Fruit fly (Drosophila melanogaster): ENCODE results near the gene CG15880.

CG15880 gene

dm6 chr2L:817850-818249, at the start of gene CG15880:
CG15880 (minus strand) TSS chr2L:817950.
- no peak for TF ChIP-seq CG8478 (optimal IDR thresholded peaks at IDR 0.05)
- TF ChIP-seq CTCF (optimal IDR thresholded peaks at IDR 0.05): no peak

- TF ChIP-seq CG8478 (optimal IDR thresholded peaks at IDR 0.05) (no peak), CTCF (optimal IDR thresholded peaks at IDR 0.05) (no peak)
Observed at dm6 chr2L:866950-867744, 49.4 kb upstream of the CG15880 start.

- TF ChIP-seq CTCF (optimal IDR thresholded peaks at IDR 0.05) (no peak), CG8478 (optimal IDR thresholded peaks at IDR 0.05) (no peak)
Observed at dm6 chr2L:865851-866250, 48.1 kb upstream of the CG15880 start.

- TF ChIP-seq CG8478 (optimal IDR thresholded peaks at IDR 0.05): no peak
- no peak for TF ChIP-seq CTCF (optimal IDR thresholded peaks at IDR 0.05)
Observed at dm6 chr2L:859897-860296, 42.1 kb upstream of the CG15880 start, which contains the start of gene CG13950. CG13950 (plus strand) TSS chr2L:860197.

DNA sequence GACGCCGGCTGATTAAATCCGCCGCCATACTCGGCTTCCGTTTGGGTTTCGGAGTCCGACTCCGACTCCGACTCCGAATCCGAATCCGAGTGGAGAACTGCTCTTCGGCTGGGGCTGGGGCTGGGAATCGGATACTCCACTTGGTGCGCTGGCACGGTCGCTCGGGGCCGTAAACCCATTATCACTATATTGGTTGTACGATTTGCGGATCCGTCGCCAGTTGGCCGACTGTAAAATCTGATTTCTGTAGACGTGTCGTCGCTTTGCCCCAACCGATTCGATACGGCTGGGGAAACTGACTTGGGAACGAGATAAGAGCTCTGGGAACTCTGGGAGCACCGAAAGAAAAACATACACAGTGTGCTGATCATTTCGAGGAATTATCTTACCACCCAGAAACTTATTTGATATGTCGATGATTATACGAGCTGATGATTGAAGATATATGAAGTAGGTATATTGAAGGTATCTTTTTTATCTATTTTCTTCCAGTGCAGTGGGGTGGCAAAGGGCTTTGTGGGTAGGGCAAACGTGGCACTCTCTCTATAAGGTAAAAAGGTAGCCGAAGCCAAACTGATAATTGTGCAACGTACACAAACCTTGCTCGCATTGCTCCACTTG, 40.3 kb upstream of the CG15880 start:
- TF ChIP-seq CTCF (optimal IDR thresholded peaks at IDR 0.05) (no peak), CG8478 (optimal IDR thresholded peaks at IDR 0.05) (no peak)

dm6 chr2L:856690-857488, 39.1 kb upstream of the CG15880 start:
- TF ChIP-seq CTCF (optimal IDR thresholded peaks at IDR 0.05) (peak in 1 of 2 experiments; percentile 1), CG8478 (optimal IDR thresholded peaks at IDR 0.05) (no peak)

DNA sequence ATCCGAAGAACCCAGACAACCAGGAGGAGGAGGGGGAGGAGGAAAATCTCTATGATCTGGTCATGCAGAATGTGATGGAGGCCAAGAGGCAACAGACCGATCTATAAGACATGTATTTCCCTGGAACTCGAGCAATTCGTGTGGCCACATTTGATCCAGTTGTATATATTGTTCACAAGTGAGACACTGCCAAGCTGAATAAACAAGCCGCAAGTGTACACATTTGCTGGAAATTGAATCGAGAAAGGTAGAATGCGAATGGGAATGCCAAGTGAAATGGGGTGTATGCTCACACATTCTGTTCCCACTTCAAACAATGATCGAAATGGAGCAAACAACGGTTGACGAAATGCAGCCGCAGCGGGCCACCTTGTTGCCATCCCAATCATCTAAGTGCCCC, 38.3 kb upstream of the CG15880 start:
- TF ChIP-seq CTCF (optimal IDR thresholded peaks at IDR 0.05) (no peak), CG8478 (optimal IDR thresholded peaks at IDR 0.05) (no peak)

dm6 chr2L:855052-855547, 37.4 kb upstream of the CG15880 start, which contains the start of gene CG13949:
CG13949 (plus strand) TSS chr2L:855337.
- TF ChIP-seq CTCF (optimal IDR thresholded peaks at IDR 0.05): peak; percentile 59 to 78
- no peak for TF ChIP-seq CG8478 (optimal IDR thresholded peaks at IDR 0.05)

dm6 chr2L:852647-853111, 34.9 kb upstream of the CG15880 start, which contains the start of the genes CG4291 and kraken:
CG4291 (minus strand) TSS chr2L:852730.
kraken (plus strand) TSS chr2L:852768.
- no peak for TF ChIP-seq CG8478 (optimal IDR thresholded peaks at IDR 0.05)
- peak in 1 of 2 experiments; percentile 39 for TF ChIP-seq CTCF (optimal IDR thresholded peaks at IDR 0.05)

- no peak for TF ChIP-seq CG8478 (optimal IDR thresholded peaks at IDR 0.05)
- peak; percentile 41 to 49 for TF ChIP-seq CTCF (optimal IDR thresholded peaks at IDR 0.05)
Observed at dm6 chr2L:850727-851257, 33.0 kb upstream of the CG15880 start, which contains the start of gene drongo. drongo (minus strand) TSS chr2L:851071.

dm6 chr2L:849787-850512, 32.2 kb upstream of the CG15880 start:
- TF ChIP-seq CG8478 (optimal IDR thresholded peaks at IDR 0.05) (no peak), CTCF (optimal IDR thresholded peaks at IDR 0.05) (no peak)

DNA sequence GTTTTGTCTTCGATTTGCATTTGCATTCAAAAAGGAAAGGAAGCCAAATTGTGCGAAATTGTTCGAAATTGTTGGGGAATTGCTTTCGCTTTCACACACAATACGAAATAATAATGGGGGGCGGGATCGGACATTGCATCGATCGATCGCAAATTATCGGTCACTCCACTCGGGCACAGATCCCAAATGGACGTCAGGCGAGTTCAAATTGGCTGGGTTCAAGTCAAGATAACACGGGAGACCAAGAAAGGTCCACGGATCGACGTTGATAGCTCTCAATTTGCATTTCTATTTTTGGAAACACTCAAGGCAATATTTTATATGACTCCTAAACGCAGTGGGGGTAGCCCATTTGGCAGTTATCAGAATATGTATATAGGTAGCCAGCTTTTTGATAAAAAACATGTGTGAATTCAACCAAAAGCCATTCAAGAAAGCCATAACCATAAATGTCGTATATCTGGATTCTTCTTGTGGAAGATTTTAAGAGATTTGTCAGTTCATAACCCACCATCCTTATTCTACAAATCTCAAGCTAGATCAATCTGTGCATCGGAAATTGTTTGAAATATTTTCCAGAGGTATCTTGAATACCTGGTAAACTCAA, 31.5 kb upstream of the CG15880 start:
- TF ChIP-seq CTCF (optimal IDR thresholded peaks at IDR 0.05): no peak
- TF ChIP-seq CG8478 (optimal IDR thresholded peaks at IDR 0.05): no peak

DNA sequence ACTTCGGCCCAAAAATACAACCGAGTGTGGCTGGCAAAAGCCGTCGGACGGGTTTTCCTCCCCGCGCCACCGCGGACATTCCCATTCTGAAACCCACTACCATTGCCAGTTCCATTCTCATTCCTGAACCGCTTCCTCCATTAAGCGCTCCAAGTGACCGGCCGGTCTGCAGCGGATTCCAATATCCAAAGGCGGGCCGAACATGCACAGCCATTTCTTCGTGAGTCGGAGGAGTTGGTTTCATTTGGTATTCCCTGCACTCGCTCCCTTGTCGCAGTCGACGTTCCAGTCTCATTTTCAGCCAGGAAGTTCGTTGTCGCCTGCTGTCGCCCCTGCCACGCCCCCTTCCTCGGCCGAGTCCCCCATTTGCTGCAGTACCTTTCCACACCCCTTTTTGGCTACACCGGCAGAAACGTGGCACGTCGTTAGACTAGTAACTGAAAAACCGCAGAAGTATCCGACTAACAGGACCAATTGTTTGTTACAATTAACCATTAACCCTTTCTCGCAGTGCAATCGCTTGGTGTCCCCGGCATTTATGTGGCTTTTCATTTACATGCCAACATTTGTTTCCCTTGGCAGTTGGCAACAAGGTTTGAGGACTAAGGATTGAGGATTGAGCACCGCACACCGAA, 30.4 kb upstream of the CG15880 start:
- TF ChIP-seq CG8478 (optimal IDR thresholded peaks at IDR 0.05) (no peak), CTCF (optimal IDR thresholded peaks at IDR 0.05) (no peak)
